Worm (Caenorhabditis elegans) whole organism, early embryonic: ENCODE measurements around the gene mec-10.

Experiments used
- F13C5.2 ChIP-seq: sonication (generic microtip); optimal IDR thresholded peaks from 2 replicates; lab custom pipeline; 2017; ENCODE audit warnings: mild to moderate bottlenecking, missing genetic modification characterization, inconsistent platforms, missing compliant biosample characterization
- ama-1 ChIP-seq: fragments of 150-350 bp; optimal IDR thresholded peaks from 2 replicates; lab custom pipeline; 2014
- ceh-13 ChIP-seq: fragments of 200-800 bp; sonication (Bioruptor generic); optimal IDR thresholded peaks from 2 replicates; lab custom pipeline; 2018; ENCODE audit warnings: mild to moderate bottlenecking, missing genetic modification characterization, missing compliant biosample characterization
- tra-4 ChIP-seq: sonication (generic microtip); optimal IDR thresholded peaks from 2 replicates; lab custom pipeline; 2017; ENCODE audit warnings: missing genetic modification characterization, missing compliant biosample characterization

ce11 chrX:8504207-8504606 is 34.1 kb upstream of the mec-10 start:
- TF ChIP-seq F13C5.2 (no peak), ceh-13 (GFP tag; lab: Kevin White, UChicago) (no peak), ama-1 (lab: Kevin White, UChicago) (no peak), tra-4 (no peak)
